Fruit fly (Drosophila melanogaster): ENCODE measurements around the gene PDZ-GEF.

- TF ChIP-seq ap (GFP tag; IDR thresholded peaks at IDR 0.05) (no peak), CG1529 (GFP tag; optimal IDR thresholded peaks at IDR 0.05) (no peak), CG4328 (GFP tag; optimal IDR thresholded peaks at IDR 0.05) (no peak), CG13424 (tag; optimal IDR thresholded peaks at IDR 0.05) (no peak), CG6813 (GFP tag; optimal IDR thresholded peaks at IDR 0.05) (no peak), Hey (tag; optimal IDR thresholded peaks at IDR 0.05) (no peak), C15 (GFP tag; IDR thresholded peaks at IDR 0.05) (no peak), CG6765 (GFP tag; optimal IDR thresholded peaks at IDR 0.05) (no peak), dimm (GFP tag; IDR thresholded peaks at IDR 0.05) (no peak), CG9797 (GFP tag; optimal IDR thresholded peaks at IDR 0.05) (peak; percentile 95)
These were observed at the start of gene PDZ-GEF for dm6 chr2L:6323536-6324385.

Data from whole organism, embryonic.